Worm (Caenorhabditis elegans): Measurements from ENCODE around the gene C25G6.4.

- TF ChIP-seq skn-1 (tag; optimal IDR thresholded peaks at IDR 0.05): no peak
- no peak for TF ChIP-seq nhr-237 (tag; optimal IDR thresholded peaks at IDR 0.05)
- TF ChIP-seq elt-1 (tag; optimal IDR thresholded peaks at IDR 0.05): no peak
- TF ChIP-seq zag-1 (tag; optimal IDR thresholded peaks at IDR 0.05): no peak
- no peak for TF ChIP-seq lsy-2 (tag; optimal IDR thresholded peaks at IDR 0.05)
- no peak for TF ChIP-seq blmp-1 (tag; optimal IDR thresholded peaks at IDR 0.05; ENCODE audit: insufficient read depth)
- TF ChIP-seq nhr-25 (tag; optimal IDR thresholded peaks at IDR 0.05): no peak
- no peak for TF ChIP-seq ZK546.5 (tag; optimal IDR thresholded peaks at IDR 0.05)
- no peak for TF ChIP-seq fos-1 (tag; optimal IDR thresholded peaks at IDR 0.05)
- TF ChIP-seq Y55F3AM.14 (GFP tag; optimal IDR thresholded peaks at IDR 0.05): no peak
- TF ChIP-seq sma-9 (GFP tag; optimal IDR thresholded peaks at IDR 0.05): no peak
- TF ChIP-seq sma-9 (tag; optimal IDR thresholded peaks at IDR 0.05): no peak
These were observed 41.7 kb downstream of the C25G6.4 start for ce11 chrX:1207915-1208314.

Data from whole organism, L2 larva.